Fruit fly (Drosophila melanogaster) whole organism, embryonic: ENCODE data around the gene Npc2f.
A peak's percentile ranks its signal among the peaks of the same experiment; 100 is the strongest.

Experiments
- CG10462 ChIP-seq: fragments of 200-800 bp; sonication (Bioruptor generic); optimal IDR thresholded peaks from 2 replicates; lab custom pipeline; 2016; ENCODE audit warnings: missing biosample characterization, missing genetic modification characterization
- CG11398 ChIP-seq: fragments of 200-800 bp; sonication (Bioruptor generic); optimal IDR thresholded peaks from 2 replicates; lab custom pipeline; 2016; ENCODE audit warnings: missing biosample characterization, missing genetic modification characterization
- CG11696 ChIP-seq: fragments of 200-800 bp; sonication (Bioruptor generic); IDR thresholded peaks from 2 replicates; pipeline ENCODE4 v1.3.6; 2022; ENCODE audit warnings: missing biosample characterization, missing genetic modification characterization
- CG12104 ChIP-seq: fragments of 200-800 bp; sonication (Bioruptor generic); optimal IDR thresholded peaks from 3 replicates; lab custom pipeline; 2016; ENCODE audit warnings: missing biosample characterization, missing genetic modification characterization
- CG13424 ChIP-seq: fragments of 200-800 bp; sonication (Bioruptor generic); optimal IDR thresholded peaks from 2 replicates; lab custom pipeline; 2019; ENCODE audit warnings: missing biosample characterization, mild to moderate bottlenecking, missing genetic modification characterization, moderate library complexity
- CG14014 ChIP-seq: fragments of 200-800 bp; sonication (Bioruptor generic); IDR thresholded peaks from 2 replicates; pipeline ENCODE4 v1.3.6; 2022; ENCODE audit warnings: missing biosample characterization, missing genetic modification characterization
- CG1832 ChIP-seq: fragments of 200-800 bp; sonication (Bioruptor generic); optimal IDR thresholded peaks from 2 replicates; lab custom pipeline; 2017; ENCODE audit warnings: missing biosample characterization, mild to moderate bottlenecking, missing genetic modification characterization, inconsistent platforms
- CG4360 ChIP-seq: fragments of 200-800 bp; sonication (Bioruptor generic); IDR thresholded peaks from 2 replicates; pipeline ENCODE4 v1.3.6; 2022; ENCODE audit warnings: missing biosample characterization, missing genetic modification characterization
- CG4854 ChIP-seq: fragments of 200-800 bp; sonication (Bioruptor generic); optimal IDR thresholded peaks from 2 replicates; lab custom pipeline; 2016; ENCODE audit warnings: missing biosample characterization, missing genetic modification characterization, inconsistent platforms
- CG5180 ChIP-seq: fragments of 200-800 bp; sonication (Bioruptor generic); optimal IDR thresholded peaks from 3 replicates; lab custom pipeline; 2017; ENCODE audit warnings: missing biosample characterization, missing genetic modification characterization, mild to moderate bottlenecking, moderate library complexity, missing genetic modification reagents
- CG6813 ChIP-seq: fragments of 200-800 bp; sonication (Bioruptor generic); optimal IDR thresholded peaks from 2 replicates; lab custom pipeline; 2017; ENCODE audit warnings: missing biosample characterization, missing genetic modification characterization, mild to moderate bottlenecking, moderate library complexity, missing genetic modification reagents
- CG7928 ChIP-seq: fragments of 200-800 bp; sonication (Bioruptor generic); optimal IDR thresholded peaks from 2 replicates; lab custom pipeline; 2017; ENCODE audit warnings: missing biosample characterization, mild to moderate bottlenecking, missing genetic modification characterization
- CG7963 ChIP-seq: fragments of 200-800 bp; sonication (Bioruptor generic); IDR thresholded peaks from 3 replicates; pipeline ENCODE4 v1.3.6; 2022; ENCODE audit warnings: missing biosample characterization, missing genetic modification characterization; ENCODE audit not compliant: partially characterized antibody
- CG8281 ChIP-seq: fragments of 200-800 bp; sonication (Bioruptor generic); optimal IDR thresholded peaks from 2 replicates; lab custom pipeline; 2018; ENCODE audit warnings: missing biosample characterization, mild to moderate bottlenecking, missing genetic modification characterization, moderate library complexity
- CG9215 ChIP-seq: fragments of 200-800 bp; sonication (Bioruptor generic); IDR thresholded peaks from 2 replicates; pipeline ENCODE4 v1.3.6; 2022; ENCODE audit warnings: missing biosample characterization, missing genetic modification characterization
- CkIIα-i1 ChIP-seq: fragments of 200-800 bp; sonication (Bioruptor generic); IDR thresholded peaks from 2 replicates; pipeline ENCODE4 v1.3.6; 2022; ENCODE audit warnings: missing biosample characterization, missing genetic modification characterization
- Deaf1 ChIP-seq: fragments of 200-800 bp; optimal IDR thresholded peaks from 3 replicates; lab custom pipeline; 2019; ENCODE audit warnings: missing biosample characterization, mild to moderate bottlenecking, missing genetic modification characterization, moderate library complexity
- E2f2 ChIP-seq: fragments of 200-800 bp; sonication (Bioruptor generic); IDR thresholded peaks from 2 replicates; pipeline ENCODE4 v1.3.6; 2022; ENCODE audit warnings: missing biosample characterization, missing genetic modification characterization
- MTF-1 ChIP-seq: fragments of 200-800 bp; sonication (Bioruptor generic); optimal IDR thresholded peaks from 2 replicates; lab custom pipeline; 2018; ENCODE audit warnings: missing biosample characterization, mild to moderate bottlenecking, missing genetic modification characterization, borderline replicate concordance
- Max ChIP-seq: fragments of 200-800 bp; sonication (Bioruptor generic); optimal IDR thresholded peaks from 2 replicates; lab custom pipeline; 2016; ENCODE audit warnings: missing biosample characterization, mild to moderate bottlenecking, missing genetic modification characterization
- Mrtf ChIP-seq: fragments of 200-800 bp; sonication (Bioruptor generic); IDR thresholded peaks from 3 replicates; pipeline ENCODE4 v1.3.6; 2022; ENCODE audit warnings: missing biosample characterization, missing genetic modification characterization
- Nf-YC ChIP-seq: fragments of 200-800 bp; optimal IDR thresholded peaks from 3 replicates; lab custom pipeline; 2019; ENCODE audit warnings: missing biosample characterization, mild to moderate bottlenecking, missing genetic modification characterization, moderate library complexity
- PHDP ChIP-seq: fragments of 200-800 bp; sonication (Bioruptor generic); optimal IDR thresholded peaks from 3 replicates; lab custom pipeline; 2018; ENCODE audit warnings: missing biosample characterization, mild to moderate bottlenecking, missing genetic modification characterization, moderate library complexity
- Poxn ChIP-seq: fragments of 200-800 bp; sonication (Bioruptor generic); IDR thresholded peaks from 2 replicates; pipeline ENCODE4 v1.3.6; 2022; ENCODE audit warnings: missing biosample characterization, missing genetic modification characterization
- Rfx ChIP-seq: fragments of 200-800 bp; sonication (Bioruptor generic); IDR thresholded peaks from 2 replicates; pipeline ENCODE4 v1.3.6; 2022; ENCODE audit warnings: missing biosample characterization, missing genetic modification characterization
- ara ChIP-seq: fragments of 200-800 bp; sonication (Bioruptor generic); IDR thresholded peaks from 2 replicates; pipeline ENCODE4 v1.3.6; 2022; ENCODE audit warnings: missing biosample characterization, missing genetic modification characterization
- caup ChIP-seq: fragments of 200-800 bp; sonication (Bioruptor generic); optimal IDR thresholded peaks from 3 replicates; lab custom pipeline; 2017; ENCODE audit warnings: missing biosample characterization, mild to moderate bottlenecking, missing genetic modification characterization, moderate library complexity; ENCODE audit not compliant: severe bottlenecking
- cg ChIP-seq: fragments of 200-800 bp; sonication (Bioruptor generic); optimal IDR thresholded peaks from 3 replicates; lab custom pipeline; 2019; ENCODE audit warnings: missing biosample characterization, mild to moderate bottlenecking, missing genetic modification characterization, moderate library complexity
- croc ChIP-seq: fragments of 200-800 bp; sonication (Bioruptor generic); conservative IDR thresholded peaks from 3 replicates; pipeline ENCODE4 v1.3.6; 2022; ENCODE audit warnings: missing biosample characterization, missing genetic modification characterization
- dati ChIP-seq: fragments of 200-800 bp; sonication (Bioruptor generic); IDR thresholded peaks from 2 replicates; pipeline ENCODE4 v1.3.6; 2022; ENCODE audit warnings: missing biosample characterization, missing genetic modification characterization
- esg ChIP-seq: fragments of 200-800 bp; sonication (Bioruptor generic); conservative IDR thresholded peaks from 2 replicates; pipeline ENCODE4 v1.3.6; 2022; ENCODE audit warnings: missing biosample characterization, missing genetic modification characterization
- eve ChIP-seq, 2 experiments: fragments of >200 bp; optimal IDR thresholded peaks; 2 replicates each; lab custom pipeline; 2017; ENCODE audit warnings: missing biosample characterization in 2 of 2, missing genetic modification characterization in 2 of 2
- fd64A ChIP-seq: fragments of 200-800 bp; sonication (Bioruptor generic); optimal IDR thresholded peaks from 3 replicates; lab custom pipeline; 2018; ENCODE audit warnings: missing biosample characterization, mild to moderate bottlenecking, missing genetic modification characterization
- gro ChIP-seq: fragments of 200-800 bp; sonication (Bioruptor generic); optimal IDR thresholded peaks from 2 replicates; lab custom pipeline; 2016; ENCODE audit warnings: missing biosample characterization, missing genetic modification characterization
- ham ChIP-seq: fragments of 200-800 bp; sonication (Bioruptor generic); IDR thresholded peaks from 2 replicates; pipeline ENCODE4 v1.3.6; 2022; ENCODE audit warnings: missing biosample characterization, missing genetic modification characterization
- hb ChIP-seq: fragments of 200-800 bp; sonication (Bioruptor generic); IDR thresholded peaks from 3 replicates; pipeline ENCODE4 v1.3.6; 2022; ENCODE audit warnings: missing biosample characterization, missing genetic modification characterization; ENCODE audit not compliant: partially characterized antibody
- her ChIP-seq: fragments of 200-800 bp; sonication (Bioruptor generic); optimal IDR thresholded peaks from 2 replicates; lab custom pipeline; 2016; ENCODE audit warnings: missing biosample characterization, missing genetic modification characterization
- hth ChIP-seq: fragments of >200 bp; optimal IDR thresholded peaks from 2 replicates; lab custom pipeline; 2017; ENCODE audit warnings: inconsistent platforms
- lov ChIP-seq, 2 experiments: fragments of 200-800 bp in 1 of 2; fragments of >200 bp in 1 of 2; sonication (Bioruptor generic) in 1 of 2; IDR thresholded peaks in 1 of 2; optimal IDR thresholded peaks in 1 of 2; 2 replicates in 1 of 2; 3 replicates in 1 of 2; pipeline versions ENCODE4 v1.3.6 to Lab custom; 2017 to 2022; ENCODE audit warnings: missing biosample characterization in 1 of 2, missing genetic modification characterization in 1 of 2
- pita ChIP-seq: fragments of 200-800 bp; sonication (Bioruptor generic); optimal IDR thresholded peaks from 2 replicates; lab custom pipeline; 2017; ENCODE audit warnings: missing biosample characterization, mild to moderate bottlenecking, missing genetic modification characterization
- pnt ChIP-seq: fragments of 200-800 bp; sonication (Bioruptor generic); optimal IDR thresholded peaks from 3 replicates; lab custom pipeline; 2016; ENCODE audit warnings: missing biosample characterization, missing genetic modification characterization
- seq ChIP-seq: fragments of 200-800 bp; sonication (Bioruptor generic); IDR thresholded peaks from 2 replicates; pipeline ENCODE4 v1.3.6; 2022; ENCODE audit warnings: missing biosample characterization, missing genetic modification characterization
- sqz ChIP-seq: fragments of 200-800 bp; sonication (Bioruptor generic); optimal IDR thresholded peaks from 3 replicates; lab custom pipeline; 2018; ENCODE audit warnings: missing biosample characterization, mild to moderate bottlenecking, missing genetic modification characterization
- tx ChIP-seq: fragments of 200-800 bp; sonication (Bioruptor generic); optimal IDR thresholded peaks from 2 replicates; lab custom pipeline; 2016; ENCODE audit warnings: missing biosample characterization, missing genetic modification characterization
- wek ChIP-seq: fragments of 200-800 bp; sonication (Bioruptor generic); optimal IDR thresholded peaks from 3 replicates; lab custom pipeline; 2018; ENCODE audit warnings: missing biosample characterization, mild to moderate bottlenecking, missing genetic modification characterization, moderate library complexity
- wor ChIP-seq: fragments of 200-800 bp; sonication (Bioruptor generic); IDR thresholded peaks from 2 replicates; pipeline ENCODE4 v1.3.6; 2022; ENCODE audit warnings: missing biosample characterization, missing genetic modification characterization
- zen ChIP-seq: fragments of 200-800 bp; sonication (Bioruptor generic); optimal IDR thresholded peaks from 3 replicates; lab custom pipeline; 2018; ENCODE audit warnings: missing biosample characterization, mild to moderate bottlenecking, missing genetic modification characterization, moderate library complexity
- zen2 ChIP-seq: fragments of 200-800 bp; sonication (Bioruptor generic); IDR thresholded peaks from 3 replicates; pipeline ENCODE4 v1.3.6; 2022; ENCODE audit warnings: missing biosample characterization, missing genetic modification characterization; ENCODE audit not compliant: partially characterized antibody

Gene Npc2f

dm6 chr3R:24151924-24152809 lies 14.5 kb downstream of the Npc2f start, which contains the start of the genes p38a and CG6178 (continued):
- TF ChIP-seq ham (GFP tag; lab: Robert Waterston, UW) (peak; percentile 90), fd64A (GFP tag; lab: Kevin White, UChicago) (peak; percentile 55), CG7928 (peak; percentile 74), CG13424 (tag; lab: Kevin White, UChicago) (peak; percentile 99), PHDP (tag; lab: Kevin White, UChicago) (peak; percentile 98), Deaf1 (tag; lab: Kevin White, UChicago) (peak; percentile 89), gro (GFP tag; lab: Kevin White, UChicago) (peak; percentile 43), her (no peak), Max (peak; percentile 85), dati (peak; percentile 84), E2f2 (GFP tag; lab: Robert Waterston, UW) (peak; percentile 82), CG14014 (GFP tag; lab: Robert Waterston, UW) (peak; percentile 97), CG1832 (GFP tag; lab: Kevin White, UChicago) (no peak), CG6813 (GFP tag; lab: Kevin White, UChicago) (peak; percentile 94), croc (GFP tag; lab: Robert Waterston, UW) (peak; percentile 96), Nf-YC (peak; percentile 93), CG4360 (GFP tag; lab: Robert Waterston, UW) (peak; percentile 54), CG10462 (peak; percentile 82), Poxn (GFP tag; lab: Robert Waterston, UW) (peak; percentile 88), CkIIα-i1 (GFP tag; lab: Robert Waterston, UW) (peak; percentile 87; the same call in 1 of the 2 replicates), caup (GFP tag; lab: Kevin White, UChicago) (peak; percentile 96), esg (GFP tag; lab: Robert Waterston, UW) (peak; percentile 97), cg (GFP tag; lab: Kevin White, UChicago) (no peak), CG7963 (GFP tag; lab: Robert Waterston, UW) (no peak), zen2 (GFP tag; lab: Robert Waterston, UW) (no peak), ara (GFP tag; lab: Robert Waterston, UW) (peak; percentile 88), CG5180 (GFP tag; lab: Kevin White, UChicago) (peak; percentile 84), pita (no peak), zen (tag; lab: Kevin White, UChicago) (peak; percentile 93), eve (GFP tag; optimal IDR thresholded peaks at IDR 0.05; lab: Kevin White, UChicago) (no peak), wor (GFP tag; lab: Robert Waterston, UW) (peak; percentile 96), wek (GFP tag; lab: Kevin White, UChicago) (peak; percentile 56), Rfx (GFP tag; lab: Robert Waterston, UW) (peak; percentile 98), Mrtf (GFP tag; lab: Robert Waterston, UW) (peak; percentile 95), hth (lab: Kevin White, UChicago) (no peak), tx (GFP tag; lab: Kevin White, UChicago) (peak; percentile 65), pnt (peak; percentile 53), CG11398 (GFP tag; lab: Kevin White, UChicago) (peak; percentile 1), lov (optimal IDR thresholded peaks at IDR 0.05; lab: Kevin White, UChicago) (no peak), lov (GFP tag; IDR thresholded peaks at IDR 0.05; lab: Robert Waterston, UW) (peak; percentile 81; the same call in 2 of the 3 replicates), CG11696 (peak; percentile 81), CG4854 (GFP tag; lab: Kevin White, UChicago) (peak; percentile 69), seq (peak; percentile 96), sqz (peak; percentile 91), CG9215 (GFP tag; lab: Robert Waterston, UW) (peak; percentile 96), MTF-1 (GFP tag; lab: Kevin White, UChicago) (peak; percentile 74), CG8281 (tag; lab: Kevin White, UChicago) (peak; percentile 88), hb (GFP tag; lab: Robert Waterston, UW) (no peak), CG12104 (GFP tag; lab: Kevin White, UChicago) (peak; percentile 94)
